Worm (Caenorhabditis elegans) whole organism, late embryonic: Measurements from ENCODE around the gene C05E11.3.

Source experiments
- ama-1 ChIP-seq: fragments of 150-350 bp; optimal IDR thresholded peaks from 2 replicates; lab custom pipeline; 2014
- ceh-18 ChIP-seq: sonication (generic microtip); optimal IDR thresholded peaks from 2 replicates; lab custom pipeline; 2016; ENCODE audit warnings: missing genetic modification characterization, missing compliant biosample characterization
- elt-2 ChIP-seq: sonication (generic microtip); optimal IDR thresholded peaks from 2 replicates; lab custom pipeline; 2016; ENCODE audit warnings: missing genetic modification reagents, missing genetic modification characterization, missing compliant biosample characterization
- pqm-1 ChIP-seq: sonication (generic microtip); optimal IDR thresholded peaks from 2 replicates; lab custom pipeline; 2016; ENCODE audit warnings: missing genetic modification characterization, missing compliant biosample characterization
- tbx-2 ChIP-seq: sonication (generic microtip); optimal IDR thresholded peaks from 2 replicates; lab custom pipeline; 2016; ENCODE audit warnings: missing genetic modification characterization, missing compliant biosample characterization

DNA sequence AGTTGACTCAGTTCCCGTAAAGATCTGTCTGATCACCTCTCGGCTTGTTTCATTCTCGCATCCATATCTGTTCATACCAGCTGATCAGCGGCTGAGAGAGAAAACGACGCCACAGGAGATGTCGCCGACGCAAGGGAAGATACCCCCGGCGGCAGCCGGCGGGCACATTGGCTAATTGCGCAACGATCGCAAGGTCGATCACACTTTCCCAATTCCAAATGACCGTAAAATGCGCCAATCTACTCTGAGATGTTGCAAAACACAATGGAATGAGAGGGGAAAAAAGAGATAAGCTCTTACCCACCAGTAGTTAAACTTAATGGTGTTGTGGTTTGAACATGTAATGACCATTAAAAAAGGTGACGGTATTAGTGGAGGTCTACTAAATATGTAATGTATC, 27.1 kb upstream of the C05E11.3 start:
- no peak for TF ChIP-seq ceh-18 (tag; lab: Kevin White, UChicago)
- no peak for TF ChIP-seq elt-2 (tag; lab: Kevin White, UChicago)
- TF ChIP-seq tbx-2 (tag; lab: Kevin White, UChicago) = no peak
- no peak for TF ChIP-seq pqm-1 (tag; lab: Kevin White, UChicago)
- TF ChIP-seq ama-1 (lab: Kevin White, UChicago) = no peak
